Worm (Caenorhabditis elegans) whole organism, young adult: ENCODE measurements around the gene C10A4.3.

ENCODE experiments used
- ama-1 ChIP-seq, 3 experiments: fragments of 150-350 bp in 1 of 3; sonication (generic microtip) in 2 of 3; optimal IDR thresholded peaks; 2 replicates each; lab custom pipeline; 2014 to 2018; ENCODE audit warnings: missing biosample characterization in 2 of 3, missing genetic modification characterization in 2 of 3, missing genetic modification reagents in 2 of 3
- atf-7 ChIP-seq: sonication (generic microtip); optimal IDR thresholded peaks from 2 replicates; lab custom pipeline; 2017; ENCODE audit warnings: mild to moderate bottlenecking, missing genetic modification characterization, missing compliant biosample characterization
- pha-4 ChIP-seq: fragments of 150-350 bp; sonication (generic microtip); optimal IDR thresholded peaks from 2 replicates; lab custom pipeline; 2014; ENCODE audit warnings: missing biosample characterization, missing genetic modification reagents, missing genetic modification characterization
- sea-2 ChIP-seq: fragments of 200-800 bp; sonication (Bioruptor generic); IDR thresholded peaks from 2 replicates; pipeline ENCODE4 v1.3.6; 2022; ENCODE audit warnings: missing genetic modification characterization, missing compliant biosample characterization
- snpc-4 ChIP-seq, 5 experiments: fragments of 150-350 bp in 1 of 5; sonication (generic microtip) in 4 of 5; optimal IDR thresholded peaks; 2 replicates each; lab custom pipeline; 2014 to 2018; ENCODE audit warnings: missing genetic modification characterization in 5 of 5, missing biosample characterization in 3 of 5, antibody characterized with exemption in 2 of 5, mild to moderate bottlenecking in 2 of 5, missing compliant biosample characterization in 2 of 5, missing genotype in 2 of 5, moderate library complexity in 2 of 5, missing genetic modification reagents in 1 of 5
- unc-130 ChIP-seq: sonication (generic microtip); optimal IDR thresholded peaks from 2 replicates; lab custom pipeline; 2016; ENCODE audit warnings: missing genetic modification reagents, missing genetic modification characterization, missing compliant biosample characterization

ce11 chrX:7376941-7377340 is 28.6 kb upstream of the C10A4.3 start, which contains the start of gene npr-8:
- TF ChIP-seq pha-4 (tag; lab: Kevin White, UChicago) (no peak), atf-7 (tag; lab: Kevin White, UChicago) (no peak), sea-2 (GFP tag; lab: Robert Waterston, UW) (no peak), ama-1 (optimal IDR thresholded peaks at IDR 0.05; lab: Kevin White, UChicago) (no peak), ama-1 (GFP tag; optimal IDR thresholded peaks at IDR 0.05; lab: Kevin White, UChicago) (no peak), snpc-4 (GFP tag; optimal IDR thresholded peaks at IDR 0.05; lab: Kevin White, UChicago) (no peak), snpc-4 (tag; optimal IDR thresholded peaks at IDR 0.05; lab: Kevin White, UChicago) (no peak), unc-130 (no peak)
